Worm (Caenorhabditis elegans) whole organism, L4 larva: Measurements from ENCODE around the gene R07E5.6.

Experiments used
- F10B5.3 ChIP-seq: sonication (generic microtip); optimal IDR thresholded peaks from 2 replicates; lab custom pipeline; 2016; ENCODE audit warnings: mild to moderate bottlenecking, missing genetic modification characterization, missing compliant biosample characterization
- F44E2.7 ChIP-seq: fragments of 200-800 bp; sonication (Bioruptor generic); IDR thresholded peaks from 2 replicates; pipeline ENCODE4 v2.1.2; 2022; ENCODE audit warnings: missing genetic modification characterization, missing compliant biosample characterization
- T20F7.1 ChIP-seq: fragments of 200-800 bp; sonication (Bioruptor generic); optimal IDR thresholded peaks from 2 replicates; lab custom pipeline; 2018; ENCODE audit warnings: mild to moderate bottlenecking, missing genetic modification characterization, missing compliant biosample characterization
- Y48G9A.11 ChIP-seq: fragments of 200-800 bp; sonication (Bioruptor generic); IDR thresholded peaks from 2 replicates; pipeline ENCODE4 v1.3.6; 2022; ENCODE audit warnings: missing genetic modification reagents, missing genetic modification characterization, missing compliant biosample characterization
- ZK337.2 ChIP-seq: fragments of 200-800 bp; sonication (Bioruptor generic); IDR thresholded peaks from 2 replicates; pipeline ENCODE4 v1.3.6; 2022; ENCODE audit warnings: missing genetic modification reagents, missing genetic modification characterization, missing compliant biosample characterization
- aha-1 ChIP-seq: fragments of 150-350 bp; peaks from one replicate; lab custom pipeline; 2014; ENCODE audit warnings: missing biosample characterization, missing genetic modification characterization
- aly-2 ChIP-seq: sonication (generic microtip); optimal IDR thresholded peaks from 2 replicates; lab custom pipeline; 2018; ENCODE audit warnings: missing biosample characterization, missing genetic modification characterization
- ceh-20 ChIP-seq: fragments of 200-800 bp; sonication (Bioruptor generic); IDR thresholded peaks from 2 replicates; pipeline ENCODE4 v1.3.6; 2022; ENCODE audit warnings: missing genetic modification reagents, missing genetic modification characterization, missing compliant biosample characterization
- ceh-82 ChIP-seq: sonication (generic microtip); optimal IDR thresholded peaks from 2 replicates; lab custom pipeline; 2017; ENCODE audit warnings: missing biosample characterization, missing genetic modification characterization
- ces-1 ChIP-seq: fragments of 150-350 bp; sonication (generic microtip); optimal IDR thresholded peaks from 4 replicates; lab custom pipeline; 2014; ENCODE audit warnings: missing biosample characterization, missing genetic modification reagents, missing genetic modification characterization
- cey-2 ChIP-seq: sonication (generic microtip); optimal IDR thresholded peaks from 3 replicates; lab custom pipeline; 2017; ENCODE audit warnings: missing genetic modification characterization, mild to moderate bottlenecking, missing compliant biosample characterization, antibody characterized with exemption, borderline replicate concordance; ENCODE audit not compliant: insufficient read depth
- ctbp-1 ChIP-seq: fragments of 200-800 bp; sonication (Bioruptor generic); IDR thresholded peaks from 2 replicates; pipeline ENCODE4 v1.3.6; 2022; ENCODE audit warnings: missing genetic modification reagents, missing genetic modification characterization, missing compliant biosample characterization
- daf-16 ChIP-seq, 3 experiments: sonication (generic microtip); optimal IDR thresholded peaks; 2 replicates each; lab custom pipeline; 2016 to 2017; ENCODE audit warnings: missing genetic modification characterization in 3 of 3, missing genetic modification reagents in 3 of 3, mild to moderate bottlenecking in 2 of 3, missing compliant biosample characterization in 2 of 3, missing biosample characterization in 1 of 3, moderate library complexity in 1 of 3
- dmd-6 ChIP-seq: fragments of 200-800 bp; sonication (Bioruptor generic); IDR thresholded peaks from 2 replicates; pipeline ENCODE4 v1.3.6; 2022; ENCODE audit warnings: missing genetic modification reagents, missing genetic modification characterization, missing compliant biosample characterization
- duxl-1 ChIP-seq: sonication (generic microtip); optimal IDR thresholded peaks from 2 replicates; lab custom pipeline; 2016; ENCODE audit warnings: mild to moderate bottlenecking, missing genetic modification characterization, moderate library complexity, missing compliant biosample characterization; ENCODE audit not compliant: poor library complexity
- dve-1 ChIP-seq: sonication (generic microtip); optimal IDR thresholded peaks from 2 replicates; lab custom pipeline; 2017; ENCODE audit warnings: antibody characterized with exemption, mild to moderate bottlenecking, missing genetic modification characterization, missing compliant biosample characterization; ENCODE audit not compliant: insufficient read depth
- egl-43 ChIP-seq: fragments of 200-800 bp; sonication (Bioruptor generic); IDR thresholded peaks from 2 replicates; pipeline ENCODE4 v1.3.6; 2022; ENCODE audit warnings: missing genetic modification reagents, missing genetic modification characterization, missing compliant biosample characterization
- fos-1 ChIP-seq: fragments of 150-350 bp; optimal IDR thresholded peaks from 2 replicates; lab custom pipeline; 2014; ENCODE audit warnings: missing biosample characterization, missing genetic modification characterization
- hif-1 ChIP-seq, 2 experiments: sonication (generic microtip); optimal IDR thresholded peaks; 2 replicates each; lab custom pipeline; 2016 to 2017; ENCODE audit warnings: missing compliant biosample characterization in 2 of 2, missing genetic modification characterization in 2 of 2, missing genetic modification reagents in 2 of 2, missing genotype in 2 of 2, mild to moderate bottlenecking in 1 of 2
- hlh-11 ChIP-seq: fragments of 200-800 bp; sonication (Bioruptor generic); optimal IDR thresholded peaks from 2 replicates; lab custom pipeline; 2018; ENCODE audit warnings: mild to moderate bottlenecking, missing genetic modification characterization, missing compliant biosample characterization
- lin-29 ChIP-seq: fragments of 200-800 bp; sonication (Bioruptor generic); IDR thresholded peaks from 2 replicates; pipeline ENCODE4 v1.3.6; 2022; ENCODE audit warnings: missing genetic modification reagents, missing genetic modification characterization, missing compliant biosample characterization
- lsy-2 ChIP-seq, 2 experiments: fragments of 150-350 bp in 1 of 2; sonication (generic microtip) in 1 of 2; optimal IDR thresholded peaks; 2 replicates each; lab custom pipeline; 2014 to 2017; ENCODE audit warnings: missing biosample characterization in 2 of 2, missing genetic modification characterization in 2 of 2
- mes-2 ChIP-seq: sonication (generic microtip); optimal IDR thresholded peaks from 2 replicates; lab custom pipeline; 2016; ENCODE audit warnings: missing genotype, mild to moderate bottlenecking, missing genetic modification characterization, missing compliant biosample characterization; ENCODE audit not compliant: poor library complexity, severe bottlenecking
- nhr-111 ChIP-seq: fragments of 200-800 bp; sonication (Bioruptor generic); optimal IDR thresholded peaks from 2 replicates; lab custom pipeline; 2018; ENCODE audit warnings: mild to moderate bottlenecking, missing genetic modification characterization, missing compliant biosample characterization
- php-3 ChIP-seq: fragments of 200-800 bp; sonication (Bioruptor generic); IDR thresholded peaks from 2 replicates; pipeline ENCODE4 v1.3.6; 2022; ENCODE audit warnings: missing genetic modification reagents, missing genetic modification characterization, missing compliant biosample characterization
- rbr-2 ChIP-seq: sonication (generic microtip); optimal IDR thresholded peaks from 2 replicates; lab custom pipeline; 2016; ENCODE audit warnings: missing genotype, missing genetic modification characterization, missing compliant biosample characterization
- sdz-12 ChIP-seq: fragments of 200-800 bp; sonication (Bioruptor generic); optimal IDR thresholded peaks from 2 replicates; lab custom pipeline; 2018; ENCODE audit warnings: mild to moderate bottlenecking, missing genetic modification characterization, missing compliant biosample characterization
- skn-1 ChIP-seq: fragments of 150-350 bp; optimal IDR thresholded peaks from 2 replicates; lab custom pipeline; 2014; ENCODE audit warnings: missing biosample characterization, missing genetic modification characterization
- snpc-4 ChIP-seq: fragments of 150-350 bp; optimal IDR thresholded peaks from 2 replicates; lab custom pipeline; 2014; ENCODE audit warnings: missing biosample characterization, missing genetic modification characterization
- spr-3 ChIP-seq: fragments of 200-800 bp; sonication (Bioruptor generic); optimal IDR thresholded peaks from 2 replicates; lab custom pipeline; 2018; ENCODE audit warnings: mild to moderate bottlenecking, missing genetic modification characterization, missing compliant biosample characterization
- ztf-7 ChIP-seq: fragments of 150-350 bp; optimal IDR thresholded peaks from 2 replicates; lab custom pipeline; 2014; ENCODE audit warnings: missing biosample characterization, missing genetic modification characterization

R07E5.6 gene

DNA sequence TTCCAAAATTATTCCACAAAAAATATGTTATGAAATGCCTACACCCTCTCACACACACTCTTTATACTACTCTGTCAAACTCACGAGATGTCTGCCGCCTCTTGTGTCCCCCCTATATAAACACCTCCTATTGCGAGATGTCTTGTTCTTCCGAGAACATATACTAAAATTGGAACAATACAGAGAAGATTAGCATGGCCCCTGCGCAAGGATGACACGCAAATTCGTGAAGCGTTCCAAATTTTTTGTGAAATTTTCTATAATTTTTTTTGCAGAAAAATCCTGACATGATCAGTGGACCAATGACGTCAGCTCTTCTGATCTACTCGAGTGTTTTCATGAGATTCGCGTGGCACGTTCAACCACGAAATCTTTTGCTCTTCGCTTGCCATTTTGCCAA, 15.5 kb downstream of the R07E5.6 start (continued):
- TF ChIP-seq ZK337.2 (GFP tag; lab: Robert Waterston, UW) = peak; percentile 39; the same call in 1 of the 2 replicates
- TF ChIP-seq daf-16 (GFP tag; optimal IDR thresholded peaks at IDR 0.05; lab: Kevin White, UChicago) = peak in 1 of 2 experiments; percentile 13
- peak; percentile 7 for TF ChIP-seq daf-16 (tag; optimal IDR thresholded peaks at IDR 0.05; lab: Kevin White, UChicago)
- peak; percentile 38 for TF ChIP-seq spr-3 (GFP tag; lab: Kevin White, UChicago)
- peak; percentile 75 for TF ChIP-seq ctbp-1 (GFP tag; lab: Robert Waterston, UW)
- peak; percentile 69 for TF ChIP-seq dmd-6
- TF ChIP-seq F44E2.7 (GFP tag; lab: Robert Waterston, UW) = peak; percentile 71; the same call in 1 of the 2 replicates
- 0 out of 2 replicates have a peak, but pooled peaks have one; percentile 39 for TF ChIP-seq Y48G9A.11 (GFP tag; lab: Robert Waterston, UW)
- TF ChIP-seq aha-1 (tag; lab: Kevin White, UChicago) = peak; percentile 83
- peak; percentile 82 for TF ChIP-seq ceh-20 (GFP tag; lab: Robert Waterston, UW)
- peak; percentile 67 for TF ChIP-seq duxl-1 (tag; lab: Kevin White, UChicago)
- 0 out of 2 replicates have a peak, but pooled peaks have one; percentile 43 for TF ChIP-seq php-3 (GFP tag; lab: Robert Waterston, UW)
- TF ChIP-seq ztf-7 (tag; lab: Kevin White, UChicago) = peak; percentile 47
- peak; percentile 86 for TF ChIP-seq egl-43 (GFP tag; lab: Robert Waterston, UW)
- peak; percentile 67 for TF ChIP-seq mes-2
- TF ChIP-seq rbr-2 (tag; lab: Kevin White, UChicago) = peak; percentile 65
- peak; percentile 20 for TF ChIP-seq hlh-11 (tag; lab: Kevin White, UChicago)
- TF ChIP-seq F10B5.3 (tag; lab: Kevin White, UChicago) = peak; percentile 15

DNA sequence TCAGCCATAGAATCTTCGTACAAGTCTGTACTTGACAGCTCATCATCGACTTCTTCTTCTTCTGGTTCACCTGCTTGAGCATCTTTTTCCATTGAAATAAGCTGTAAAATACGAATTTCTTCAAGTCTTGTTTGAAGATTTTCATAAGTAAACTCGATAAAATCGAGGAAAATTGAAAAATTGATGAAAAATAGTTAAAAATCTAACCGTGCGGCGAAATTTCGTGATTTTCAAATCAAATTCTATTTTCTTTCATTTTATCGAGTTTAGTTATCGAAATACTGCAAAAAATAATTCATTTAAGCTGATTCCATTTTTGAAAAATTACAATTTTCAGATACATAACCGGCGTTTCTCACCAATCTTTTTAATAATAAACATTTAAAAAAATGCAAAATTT, 16.6 kb downstream of the R07E5.6 start, which contains the start of gene R07E5.11:
R07E5.11 (minus strand) TSS at position 101 of the 400 bp plus-strand sequence.
- TF ChIP-seq skn-1 (tag; lab: Kevin White, UChicago) (no peak), lin-29 (GFP tag; lab: Robert Waterston, UW) (no peak), sdz-12 (GFP tag; lab: Kevin White, UChicago) (no peak), hif-1 (tag; optimal IDR thresholded peaks at IDR 0.05; lab: Kevin White, UChicago) (no peak), F10B5.3 (tag; lab: Kevin White, UChicago) (no peak), dve-1 (no peak), lsy-2 (tag; optimal IDR thresholded peaks at IDR 0.05; lab: Kevin White, UChicago) (no peak), fos-1 (tag; lab: Kevin White, UChicago) (no peak), T20F7.1 (GFP tag; lab: Kevin White, UChicago) (no peak), aly-2 (tag; lab: Kevin White, UChicago) (no peak), cey-2 (tag; lab: Kevin White, UChicago) (no peak), nhr-111 (GFP tag; lab: Kevin White, UChicago) (no peak), duxl-1 (tag; lab: Kevin White, UChicago) (no peak), spr-3 (GFP tag; lab: Kevin White, UChicago) (no peak), ceh-82 (tag; lab: Kevin White, UChicago) (no peak), ces-1 (GFP tag; lab: Kevin White, UChicago) (no peak)
- TF ChIP-seq, all 104 proteins: peak for 0

DNA sequence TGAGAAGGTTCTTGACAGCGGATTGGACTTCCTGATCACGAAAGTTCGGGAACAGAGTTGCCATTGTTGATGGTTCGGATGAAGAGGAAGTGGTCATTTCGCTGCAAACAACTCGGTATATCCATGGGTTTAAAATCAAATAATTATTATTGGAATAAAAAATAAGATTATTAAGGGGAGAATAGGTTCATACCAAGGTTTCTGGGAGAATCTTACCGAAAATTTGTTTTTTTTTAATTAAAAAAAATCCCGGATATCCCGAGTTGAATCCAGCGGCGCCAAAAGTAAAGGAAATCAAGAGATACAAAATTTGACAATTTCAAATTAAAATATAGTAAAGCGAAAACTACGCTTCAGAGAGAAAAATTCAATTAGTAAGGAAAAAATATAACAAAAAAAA, 19.4 kb downstream of the R07E5.6 start, which contains the start of the genes R07E5.19 and pdcd-2:
R07E5.19 (minus strand) TSS at position 101 of the 400 bp plus-strand sequence.
pdcd-2 (minus strand) TSS at position 102 of the 400 bp plus-strand sequence.
- TF ChIP-seq snpc-4 (no peak), hlh-11 (tag; lab: Kevin White, UChicago) (no peak)
- TF ChIP-seq, all 104 proteins: peak for 0
